Fruit fly (Drosophila melanogaster) Kc167 (cell line): Measurements from ENCODE around the gene Sem1.

Experiments
- Myc ChIP-seq: fragments of >200 bp; optimal IDR thresholded peaks from 2 replicates; lab custom pipeline; 2017; ENCODE audit warnings: missing external identifiers
- h ChIP-seq: fragments of >200 bp; optimal IDR thresholded peaks from 3 replicates; lab custom pipeline; 2018; ENCODE audit warnings: missing external identifiers
- insv ChIP-seq: fragments of >200 bp; optimal IDR thresholded peaks from 3 replicates; lab custom pipeline; 2018; ENCODE audit warnings: missing external identifiers
- psq ChIP-seq: fragments of >200 bp; optimal IDR thresholded peaks from 2 replicates; lab custom pipeline; 2017; ENCODE audit warnings: missing external identifiers
- ttk ChIP-seq: sonication (Bioruptor generic); optimal IDR thresholded peaks from 2 replicates; lab custom pipeline; 2017; ENCODE audit warnings: missing external identifiers

dm6 chr2L:7065687-7066086 is 1.9 kb downstream of the Sem1 start, which contains the start of gene Nuf2:
- TF ChIP-seq psq (lab: Kevin White, UChicago) (no peak), ttk (no peak), Myc (lab: Kevin White, UChicago) (no peak), h (no peak), insv (no peak)
